Worm (Caenorhabditis elegans): ENCODE data around the gene str-196.

DNA sequence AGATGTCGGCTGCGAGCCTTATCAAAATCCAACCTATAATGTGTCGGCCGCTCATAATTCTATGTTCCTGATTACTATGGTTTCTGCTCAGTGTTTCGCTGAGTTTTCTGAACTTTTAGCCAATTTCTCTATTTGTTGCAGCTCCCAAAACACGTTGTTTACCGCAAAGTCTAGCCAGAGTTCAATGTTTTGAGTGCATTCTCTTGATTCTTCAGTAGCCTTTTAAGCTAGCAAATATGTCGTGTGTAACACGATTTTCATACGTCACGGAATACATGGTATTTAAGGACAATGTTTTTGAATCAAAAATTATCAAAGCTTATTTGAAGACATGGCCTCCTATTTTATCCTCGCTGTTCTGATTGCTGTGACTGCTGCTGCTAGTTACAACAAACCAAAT lies 13.7 kb downstream of the str-196 start, which contains the start of gene srlf-19:
- TF ChIP-seq ceh-83 (GFP tag; optimal IDR thresholded peaks at IDR 0.05) (no peak), lsy-2 (tag; optimal IDR thresholded peaks at IDR 0.05) (no peak), drap-1 (GFP tag; optimal IDR thresholded peaks at IDR 0.05) (no peak), mep-1 (tag; optimal IDR thresholded peaks at IDR 0.05) (no peak), snpc-4 (tag; optimal IDR thresholded peaks at IDR 0.05) (no peak), ces-1 (GFP tag; optimal IDR thresholded peaks at IDR 0.05) (no peak), nhr-76 (tag; optimal IDR thresholded peaks at IDR 0.05) (no peak), unc-62 (GFP tag; optimal IDR thresholded peaks at IDR 0.05) (no peak)

Measured in whole organism, mixed stage, embryonic.